Worm (Caenorhabditis elegans) whole organism, midembryonic: ENCODE measurements around the gene sedl-1.

Source experiments
- cog-1 ChIP-seq: sonication (generic microtip); optimal IDR thresholded peaks from 2 replicates; lab custom pipeline; 2016; ENCODE audit warnings: missing genetic modification characterization, missing compliant biosample characterization
- tab-1 ChIP-seq: fragments of 200-800 bp; sonication (Bioruptor generic); IDR thresholded peaks from 2 replicates; pipeline ENCODE4 v1.3.6; 2022; ENCODE audit warnings: missing genetic modification characterization, missing compliant biosample characterization

DNA sequence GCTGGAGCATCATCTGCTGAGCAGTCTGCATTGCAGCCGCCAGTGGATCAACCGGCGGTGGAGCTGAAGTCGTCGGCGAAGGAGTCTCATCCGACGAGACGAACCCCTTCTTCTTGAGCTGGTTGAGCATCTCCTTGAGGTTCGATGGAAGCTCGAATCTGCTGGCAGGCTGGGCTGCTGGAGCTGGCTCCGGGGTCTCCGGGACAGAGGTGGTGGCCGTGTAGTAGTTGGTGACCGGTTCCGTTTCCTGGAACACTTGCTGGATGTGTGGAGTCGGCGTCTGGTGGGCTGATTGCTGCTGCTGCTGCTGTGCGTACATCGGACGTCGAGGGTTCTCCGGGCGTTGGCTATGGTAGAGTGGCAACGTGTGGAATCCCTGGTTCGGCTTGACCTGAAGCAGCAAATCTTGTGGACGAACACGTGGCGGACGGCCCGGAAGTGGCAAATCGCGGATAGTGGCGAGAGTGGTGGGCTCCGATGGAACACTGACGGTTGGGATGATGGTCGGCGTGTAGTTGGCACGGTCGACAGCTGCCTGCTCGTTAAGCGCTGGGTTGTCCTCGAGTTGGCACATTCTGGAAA, 1.6 kb upstream of the sedl-1 start:
- TF ChIP-seq tab-1 (GFP tag; lab: Robert Waterston, UW) (no peak), cog-1 (no peak)
